Worm (Caenorhabditis elegans): Measurements from ENCODE around the gene srh-166.

ce11 chrV:20534072-20534471 lies 8.4 kb upstream of the srh-166 start, which contains the start of gene famh-161:
- TF ChIP-seq zag-1 (tag; optimal IDR thresholded peaks at IDR 0.05) (no peak), ceh-28 (tag; optimal IDR thresholded peaks at IDR 0.05) (no peak), snpc-4 (tag; optimal IDR thresholded peaks at IDR 0.05) (no peak), nhr-76 (tag; optimal IDR thresholded peaks at IDR 0.05) (no peak)

Measured in whole organism, L3 larva.